Worm (Caenorhabditis elegans): ENCODE results near the gene C05D9.4.

C05D9.4 gene

DNA sequence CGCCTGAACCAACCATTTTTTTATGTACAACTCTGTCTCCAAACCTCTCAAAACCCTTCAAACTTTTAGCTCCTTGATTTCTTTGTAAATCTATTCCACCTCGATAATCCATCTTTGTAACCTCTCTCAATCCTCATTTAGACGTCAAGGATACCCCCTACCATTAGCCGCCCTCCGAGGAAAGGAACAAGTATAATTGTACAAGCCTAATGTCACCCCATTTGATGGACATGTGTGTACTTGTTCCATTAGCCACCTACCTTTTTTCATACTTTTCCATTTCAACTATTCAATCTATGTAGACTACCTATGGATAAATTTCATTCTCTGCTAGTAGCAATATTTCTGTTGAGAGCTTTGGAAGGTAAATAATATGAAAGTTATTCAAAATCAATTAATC is at the start of gene C05D9.4:
TSS of gene C05D9.4 (plus strand) at position 301 of the 400 bp plus-strand sequence.
- no peak for TF ChIP-seq tab-1 (GFP tag; IDR thresholded peaks at IDR 0.05)
- TF ChIP-seq T22C8.4 (GFP tag; IDR thresholded peaks at IDR 0.05): no peak
- TF ChIP-seq cog-1 (tag; optimal IDR thresholded peaks at IDR 0.05): no peak
- no peak for TF ChIP-seq klf-2 (GFP tag; conservative IDR thresholded peaks at IDR 0.05)
- no peak for TF ChIP-seq med-1 (GFP tag; optimal IDR thresholded peaks at IDR 0.05; ENCODE audit: insufficient read depth)
- TF ChIP-seq flt-1 (GFP tag; IDR thresholded peaks at IDR 0.05): no peak
- TF ChIP-seq ref-1 (GFP tag; conservative IDR thresholded peaks at IDR 0.05): no peak
- no peak for TF ChIP-seq ztf-23 (GFP tag; IDR thresholded peaks at IDR 0.05)

DNA sequence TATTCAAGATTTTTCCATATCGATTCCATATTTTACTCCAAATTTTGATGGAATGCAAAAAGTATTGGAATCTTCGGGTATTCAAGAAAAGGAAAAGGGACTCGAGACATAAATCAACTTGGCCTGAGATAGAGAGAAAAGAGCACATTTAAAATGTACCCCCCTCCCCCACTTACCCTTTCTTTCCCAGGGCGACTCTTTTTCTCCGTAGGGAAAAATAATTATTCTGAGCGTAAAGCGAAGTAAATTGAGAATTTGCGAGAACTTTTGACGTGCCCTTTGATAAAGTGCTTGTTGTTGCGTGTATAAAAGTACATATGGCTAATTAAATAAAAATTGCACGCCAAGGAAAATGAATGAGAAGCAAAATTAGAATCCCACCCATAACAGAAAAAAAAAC is 47.2 kb upstream of the C05D9.4 start:
- TF ChIP-seq ref-1 (GFP tag; conservative IDR thresholded peaks at IDR 0.05): no peak

DNA sequence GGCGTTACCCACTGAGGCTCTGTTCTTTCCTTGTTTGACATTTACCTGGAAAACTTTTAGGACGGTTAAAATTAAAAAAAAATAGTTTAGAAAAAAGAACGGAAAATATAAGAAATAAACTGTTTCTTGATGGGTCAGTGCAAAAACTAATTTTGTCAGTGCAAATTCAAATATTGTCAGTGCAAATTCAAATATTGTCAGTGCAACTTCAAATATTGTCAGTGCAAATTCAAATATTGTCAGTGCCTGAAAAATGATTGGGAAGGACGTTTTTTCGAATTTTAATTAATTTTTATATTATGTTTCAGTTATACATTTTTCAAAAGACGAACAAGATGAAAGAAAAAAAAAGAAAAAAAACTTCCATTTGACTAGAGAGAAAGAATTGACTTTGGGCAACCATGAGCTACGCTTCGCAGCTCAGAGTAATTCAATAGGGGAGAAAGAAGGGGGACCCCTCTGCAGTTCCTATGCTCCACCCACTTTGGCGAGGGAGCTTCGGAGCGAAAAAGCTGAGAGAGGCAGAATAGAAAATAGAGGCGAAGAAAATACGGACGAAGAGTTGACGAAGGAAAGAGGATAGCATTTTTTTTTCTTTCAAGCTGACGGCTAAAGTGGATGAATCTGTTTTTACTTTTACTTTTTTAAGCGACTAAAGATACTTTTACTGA is 45.3 kb upstream of the C05D9.4 start, which contains the start of gene unc-1:
TSS of gene unc-1 (minus strand) at position 51 of the 671 bp plus-strand sequence.
- TF ChIP-seq ztf-29 (GFP tag; IDR thresholded peaks at IDR 0.05): no peak
- 0 out of 2 replicates have a peak, but pooled peaks have one; percentile 6 for TF ChIP-seq klf-2 (GFP tag; conservative IDR thresholded peaks at IDR 0.05)

DNA sequence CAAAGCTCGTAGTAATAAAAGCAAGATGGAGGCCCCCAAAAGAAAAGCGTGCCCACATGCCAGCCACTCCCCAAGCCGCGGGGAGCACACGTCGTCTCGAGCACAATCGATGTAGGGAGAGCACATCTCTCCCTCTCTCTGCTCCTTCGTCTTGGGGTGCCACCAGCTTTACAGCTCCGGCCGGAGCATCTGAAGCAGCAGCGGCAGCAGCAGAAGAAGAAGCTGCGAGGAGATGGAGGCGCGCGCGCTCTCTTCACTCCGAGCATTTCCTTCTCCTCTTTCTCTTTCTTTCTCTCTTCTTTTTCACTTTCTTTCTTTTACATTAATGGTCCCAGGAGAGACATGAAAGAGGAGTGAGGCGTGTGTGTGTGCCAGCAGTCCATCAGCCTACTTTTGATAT is 43.8 kb upstream of the C05D9.4 start:
- TF ChIP-seq ztf-29 (GFP tag; IDR thresholded peaks at IDR 0.05): no peak
- no peak for TF ChIP-seq med-1 (GFP tag; optimal IDR thresholded peaks at IDR 0.05; ENCODE audit: insufficient read depth)
- TF ChIP-seq T22C8.4 (GFP tag; IDR thresholded peaks at IDR 0.05): no peak
- no peak for TF ChIP-seq ztf-23 (GFP tag; IDR thresholded peaks at IDR 0.05)
- TF ChIP-seq cog-1 (tag; optimal IDR thresholded peaks at IDR 0.05): no peak
- TF ChIP-seq ref-1 (GFP tag; conservative IDR thresholded peaks at IDR 0.05): no peak
- TF ChIP-seq tab-1 (GFP tag; IDR thresholded peaks at IDR 0.05): no peak
- no peak for TF ChIP-seq flt-1 (GFP tag; IDR thresholded peaks at IDR 0.05)
- TF ChIP-seq klf-2 (GFP tag; conservative IDR thresholded peaks at IDR 0.05): no peak

DNA sequence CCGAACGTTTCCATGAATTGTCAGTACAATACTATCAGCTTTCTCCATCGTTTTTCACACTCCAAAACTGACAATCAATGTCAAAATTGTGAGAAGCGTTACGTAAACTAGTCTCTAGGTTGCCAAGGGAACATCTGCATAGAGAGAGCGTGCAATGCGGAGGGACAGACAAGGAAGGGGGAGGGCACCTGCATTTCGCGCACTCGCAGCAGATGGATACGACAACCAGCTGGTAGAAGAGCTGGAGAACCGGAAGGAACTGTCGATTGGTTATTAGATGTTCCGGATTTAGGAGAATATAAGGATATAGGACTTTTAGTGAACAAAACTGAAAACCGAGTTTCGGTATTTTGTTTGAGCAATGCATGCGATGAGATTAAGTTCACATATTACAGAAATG is 38.9 kb upstream of the C05D9.4 start, which contains the start of gene mksr-1:
TSS of gene mksr-1 (minus strand) at position 144 of the 400 bp plus-strand sequence.
- TF ChIP-seq flt-1 (GFP tag; IDR thresholded peaks at IDR 0.05) (no peak), tab-1 (GFP tag; IDR thresholded peaks at IDR 0.05) (no peak), T22C8.4 (GFP tag; IDR thresholded peaks at IDR 0.05) (no peak), cog-1 (tag; optimal IDR thresholded peaks at IDR 0.05) (no peak), med-1 (GFP tag; optimal IDR thresholded peaks at IDR 0.05; ENCODE audit: insufficient read depth) (no peak), klf-2 (GFP tag; conservative IDR thresholded peaks at IDR 0.05) (no peak), ztf-23 (GFP tag; IDR thresholded peaks at IDR 0.05) (no peak), ref-1 (GFP tag; conservative IDR thresholded peaks at IDR 0.05) (no peak), ztf-29 (GFP tag; IDR thresholded peaks at IDR 0.05) (no peak)

DNA sequence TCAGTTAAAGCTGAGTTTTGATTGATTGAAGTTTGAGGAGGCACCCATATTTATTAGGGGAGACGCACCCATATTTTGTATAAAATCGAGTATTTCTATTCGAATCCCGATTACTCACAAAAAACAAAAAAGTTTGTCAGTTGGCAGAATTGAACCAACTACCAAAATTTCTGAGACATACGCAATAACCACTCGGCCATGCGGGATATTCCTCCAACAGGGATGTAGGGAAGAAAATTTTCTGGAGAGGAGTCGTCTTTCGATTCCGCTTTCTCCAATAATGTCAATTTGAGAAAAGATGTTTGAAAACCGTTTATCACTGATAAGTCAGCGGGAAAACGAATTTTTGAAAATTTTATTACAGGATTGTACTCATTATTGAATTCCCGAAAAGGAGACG is 37.3 kb upstream of the C05D9.4 start:
- 0 out of 2 replicates have a peak, but pooled peaks have one; percentile 43 for TF ChIP-seq ztf-23 (GFP tag; IDR thresholded peaks at IDR 0.05)

DNA sequence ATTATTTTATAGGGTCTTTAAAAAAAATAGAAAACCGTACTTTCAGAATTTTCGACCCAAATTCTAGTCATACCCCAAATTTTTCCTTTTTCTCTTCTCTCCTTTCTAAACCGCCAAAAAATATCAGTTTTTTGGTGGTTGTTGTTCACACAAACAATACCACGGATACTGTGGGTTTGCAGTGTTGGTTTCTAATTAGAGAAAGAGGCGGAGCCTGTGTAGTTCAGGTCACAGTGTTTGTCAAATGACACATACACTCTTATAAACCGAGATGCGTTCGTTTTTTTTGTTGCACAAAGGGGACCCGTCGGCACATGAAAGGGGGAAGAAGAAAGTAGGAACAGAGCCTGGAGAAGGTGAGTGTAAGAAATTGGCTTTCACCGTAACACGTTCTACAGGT is 35.7 kb upstream of the C05D9.4 start, which contains the start of gene lim-6:
TSS of gene lim-6 (plus strand) at position 301 of the 400 bp plus-strand sequence.
- no peak for TF ChIP-seq tab-1 (GFP tag; IDR thresholded peaks at IDR 0.05)
- TF ChIP-seq ref-1 (GFP tag; conservative IDR thresholded peaks at IDR 0.05): no peak
- TF ChIP-seq ztf-23 (GFP tag; IDR thresholded peaks at IDR 0.05): no peak
- TF ChIP-seq cog-1 (tag; optimal IDR thresholded peaks at IDR 0.05): no peak
- no peak for TF ChIP-seq ztf-29 (GFP tag; IDR thresholded peaks at IDR 0.05)

DNA sequence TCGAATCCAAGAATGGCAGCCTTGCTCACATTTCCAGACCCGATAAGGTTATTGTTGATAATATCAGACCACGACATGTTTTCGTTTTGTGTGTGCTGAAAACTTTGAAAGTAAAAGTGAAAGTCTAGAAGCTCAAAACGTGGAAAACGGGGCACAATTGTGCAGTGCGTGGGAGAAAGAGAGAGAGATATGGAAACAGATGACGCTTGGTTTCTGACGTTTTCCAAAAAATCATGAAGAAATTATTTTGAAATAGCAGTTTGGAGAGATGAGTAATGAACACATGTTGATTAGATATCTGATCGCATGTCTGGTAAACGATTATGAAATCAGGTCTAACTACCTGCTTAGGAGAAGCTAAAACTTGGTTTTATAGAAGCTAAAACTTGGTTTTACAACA is 27.3 kb upstream of the C05D9.4 start, which contains the start of gene pfn-3:
TSS of gene pfn-3 (minus strand) at position 101 of the 400 bp plus-strand sequence.
- no peak for TF ChIP-seq ref-1 (GFP tag; conservative IDR thresholded peaks at IDR 0.05)
- no peak for TF ChIP-seq flt-1 (GFP tag; IDR thresholded peaks at IDR 0.05)

DNA sequence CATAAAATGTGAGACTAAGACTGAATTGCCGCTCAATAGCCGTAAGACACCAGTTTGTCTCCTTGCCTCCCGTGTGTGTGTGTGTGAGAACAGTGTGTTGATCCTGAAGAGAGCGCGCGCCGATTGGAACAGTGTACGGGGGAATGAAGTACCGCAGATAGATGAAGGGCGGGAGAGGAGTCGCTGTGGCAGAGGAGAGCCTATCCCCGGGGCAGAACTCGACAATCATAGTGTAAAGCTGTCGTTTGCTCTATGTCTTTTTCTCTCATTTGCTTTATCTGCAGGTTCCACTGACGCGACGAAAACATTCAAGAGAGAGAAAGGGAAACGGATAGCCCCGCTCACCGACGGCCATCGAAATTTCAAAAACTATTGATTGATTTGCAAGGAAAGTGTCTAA is 25.9 kb upstream of the C05D9.4 start:
- TF ChIP-seq ref-1 (GFP tag; conservative IDR thresholded peaks at IDR 0.05): no peak
- peak; percentile 16 for TF ChIP-seq cog-1 (tag; optimal IDR thresholded peaks at IDR 0.05)
- 0 out of 2 replicates have a peak, but pooled peaks have one; percentile 66 for TF ChIP-seq tab-1 (GFP tag; IDR thresholded peaks at IDR 0.05)

DNA sequence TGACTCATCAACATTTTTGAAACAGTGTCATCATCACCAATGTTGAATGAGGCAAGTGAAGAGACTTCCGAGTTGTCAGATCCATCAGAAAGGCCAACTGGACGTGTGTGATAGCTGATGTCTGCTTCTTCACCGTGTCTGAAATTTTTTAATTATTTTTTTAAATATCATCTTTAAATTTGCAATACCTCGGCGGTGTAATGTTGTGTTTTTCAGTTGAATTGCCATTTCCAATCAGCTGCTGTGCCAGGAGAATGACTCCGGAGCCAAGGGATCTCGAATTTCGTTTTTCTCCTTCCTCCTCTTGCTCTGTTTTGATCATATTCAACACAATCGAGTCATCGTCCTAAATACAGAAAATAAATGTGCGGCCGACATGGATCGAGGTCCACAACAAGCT is 22.9 kb upstream of the C05D9.4 start:
- TF ChIP-seq klf-2 (GFP tag; conservative IDR thresholded peaks at IDR 0.05) (no peak), ztf-29 (GFP tag; IDR thresholded peaks at IDR 0.05) (no peak), ztf-23 (GFP tag; IDR thresholded peaks at IDR 0.05) (no peak), med-1 (GFP tag; optimal IDR thresholded peaks at IDR 0.05; ENCODE audit: insufficient read depth) (no peak), tab-1 (GFP tag; IDR thresholded peaks at IDR 0.05) (no peak), cog-1 (tag; optimal IDR thresholded peaks at IDR 0.05) (no peak), flt-1 (GFP tag; IDR thresholded peaks at IDR 0.05) (no peak), ref-1 (GFP tag; conservative IDR thresholded peaks at IDR 0.05) (no peak), T22C8.4 (GFP tag; IDR thresholded peaks at IDR 0.05) (no peak)

DNA sequence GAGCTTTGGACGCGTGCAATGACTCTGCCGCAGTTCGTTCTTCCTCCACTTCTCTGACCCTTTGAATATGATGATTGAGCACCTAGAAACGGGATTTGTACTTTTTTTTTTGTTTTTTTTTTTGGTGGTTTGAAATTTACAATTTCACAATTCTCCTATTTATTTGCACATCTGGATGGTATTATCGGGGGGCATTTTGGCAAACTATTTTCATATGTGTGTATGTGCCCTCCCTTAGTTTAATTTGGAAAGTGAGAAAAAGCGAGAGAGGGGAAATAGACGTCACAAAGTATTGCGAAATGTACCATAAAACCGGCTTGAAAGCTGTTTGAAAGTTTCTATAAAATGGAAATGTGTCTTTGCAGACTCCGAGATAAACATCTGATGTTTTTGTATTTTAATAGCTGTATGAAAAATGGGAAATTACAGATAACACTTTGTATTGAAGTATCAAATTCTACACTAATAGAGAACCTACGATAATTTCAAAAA is 21.4 kb upstream of the C05D9.4 start:
- no peak for TF ChIP-seq tab-1 (GFP tag; IDR thresholded peaks at IDR 0.05)
- TF ChIP-seq T22C8.4 (GFP tag; IDR thresholded peaks at IDR 0.05): no peak
- no peak for TF ChIP-seq klf-2 (GFP tag; conservative IDR thresholded peaks at IDR 0.05)
- TF ChIP-seq flt-1 (GFP tag; IDR thresholded peaks at IDR 0.05): no peak
- no peak for TF ChIP-seq ztf-23 (GFP tag; IDR thresholded peaks at IDR 0.05)
- TF ChIP-seq cog-1 (tag; optimal IDR thresholded peaks at IDR 0.05): no peak
- TF ChIP-seq ref-1 (GFP tag; conservative IDR thresholded peaks at IDR 0.05): no peak
- no peak for TF ChIP-seq ztf-29 (GFP tag; IDR thresholded peaks at IDR 0.05)
- no peak for TF ChIP-seq med-1 (GFP tag; optimal IDR thresholded peaks at IDR 0.05; ENCODE audit: insufficient read depth)

All from whole organism, midembryonic.